Worm (Caenorhabditis elegans) whole organism, L4/young adult: ENCODE measurements around the gene scd-1.

ENCODE experiments used
- dao-5 ChIP-seq: sonication (generic microtip); optimal IDR thresholded peaks from 2 replicates; lab custom pipeline; 2016; ENCODE audit warnings: missing genotype, missing genetic modification characterization, moderate library complexity, missing compliant biosample characterization
- him-1 ChIP-seq: sonication (generic microtip); optimal IDR thresholded peaks from 2 replicates; lab custom pipeline; 2016; ENCODE audit warnings: missing genotype, missing genetic modification reagents, missing genetic modification characterization, missing compliant biosample characterization

DNA sequence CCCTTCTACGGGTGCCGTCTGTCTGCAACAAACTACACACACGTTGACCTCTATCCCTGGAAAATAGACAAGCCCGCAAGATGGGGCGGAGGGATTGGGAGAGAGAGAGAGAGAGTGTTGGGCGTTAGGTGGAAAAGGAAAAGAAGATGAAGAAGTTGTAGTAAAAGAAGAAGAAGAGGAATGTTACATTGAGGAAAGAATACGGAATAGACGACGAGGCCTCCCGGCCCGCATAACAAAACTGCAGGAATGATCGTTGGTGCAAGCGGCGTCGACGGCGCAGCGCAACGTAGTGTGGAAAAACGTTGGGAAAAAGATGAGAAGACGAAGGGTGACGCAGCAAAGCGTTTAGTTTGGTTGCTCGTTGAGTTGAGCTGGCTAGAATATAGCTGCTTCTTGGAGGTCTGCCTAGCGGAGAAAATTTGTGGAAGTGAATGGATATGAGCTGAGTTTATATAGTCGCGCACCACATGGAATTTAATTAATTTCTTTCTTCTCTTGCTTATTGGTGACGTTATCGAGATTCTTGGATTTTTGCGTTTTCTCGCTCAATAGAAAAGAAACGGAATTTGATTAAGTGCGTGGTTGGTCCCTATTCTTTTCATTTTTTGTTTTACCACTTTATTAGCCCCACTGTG is 15.3 kb downstream of the scd-1 start:
- no peak for TF ChIP-seq dao-5
- peak; percentile 30 for TF ChIP-seq him-1 (tag; lab: Kevin White, UChicago)
